ENCODE assay signal across 6 worm cellular contexts in the genomic region with DNA sequence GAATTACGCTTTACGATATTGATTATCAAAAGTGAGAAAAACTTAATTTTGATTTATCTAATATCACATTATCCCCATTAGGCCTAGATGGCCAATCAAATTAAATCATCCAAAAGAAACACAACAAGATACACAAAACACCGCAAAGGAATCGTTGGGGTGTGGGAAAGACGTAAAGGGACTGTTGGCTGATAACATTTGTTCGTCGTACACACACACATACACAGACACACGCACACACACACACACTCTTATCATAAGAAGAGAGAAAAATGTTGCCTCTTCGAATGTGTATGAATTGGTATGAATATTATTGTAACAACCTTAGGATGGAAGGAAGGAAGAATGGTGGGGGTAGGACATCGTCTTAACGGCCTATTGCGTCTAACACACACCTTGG.
TF ChIP-seq lines count a peak whose summit lies in the region.

No protein-coding gene starts in this region.

TF ChIP-seq in whole organism, L1 larva, 84 proteins besides CTCF, POLR2A, EP300 and RAD21 (continues in another document):
- TF ChIP-seq ztf-11 (tag; optimal IDR thresholded peaks at IDR 0.05; lab: Kevin White, UChicago): no peak
- peak in 1 of 2 experiments; percentile 62 for TF ChIP-seq lin-35 (GFP tag; optimal IDR thresholded peaks at IDR 0.05; lab: Kevin White, UChicago)
- TF ChIP-seq efl-1 (optimal IDR thresholded peaks at IDR 0.05; lab: Kevin White, UChicago): no peak
- TF ChIP-seq efl-1 (GFP tag; optimal IDR thresholded peaks at IDR 0.05 in 1 of 2; lab: Kevin White, UChicago): peak in 1 of 2 experiments; percentile 81
- TF ChIP-seq mep-1 (tag; optimal IDR thresholded peaks at IDR 0.05; lab: Kevin White, UChicago): peak; percentile 10
- TF ChIP-seq elt-3 (tag; optimal IDR thresholded peaks at IDR 0.05; lab: Kevin White, UChicago): peak in 4 of 6 experiments; percentile 30 to 56 (median 37)
- peak; percentile 76 for TF ChIP-seq elt-2 (tag; optimal IDR thresholded peaks at IDR 0.05; lab: Kevin White, UChicago)
- peak; percentile 42 for TF ChIP-seq blmp-1 (tag; optimal IDR thresholded peaks at IDR 0.05; lab: Kevin White, UChicago)
- peak; percentile 35 for TF ChIP-seq nhr-20 (tag; optimal IDR thresholded peaks at IDR 0.05; lab: Kevin White, UChicago)
- peak; percentile 60 for TF ChIP-seq lin-14 (GFP tag; optimal IDR thresholded peaks at IDR 0.05; lab: Kevin White, UChicago)
- no peak for TF ChIP-seq ces-1 (GFP tag; optimal IDR thresholded peaks at IDR 0.05; lab: Kevin White, UChicago)
- TF ChIP-seq snu-23 (GFP tag; optimal IDR thresholded peaks at IDR 0.05; lab: Kevin White, UChicago): peak; percentile 21
- peak; percentile 68 for TF ChIP-seq nhr-85 (tag; lab: Kevin White, UChicago)
- no peak for TF ChIP-seq ztf-4 (tag; optimal IDR thresholded peaks at IDR 0.05; lab: Kevin White, UChicago)

TF ChIP-seq in whole organism, L2 larva, 48 proteins besides CTCF, POLR2A, EP300 and RAD21:
- TF ChIP-seq sma-9 (GFP tag; optimal IDR thresholded peaks at IDR 0.05; lab: Kevin White, UChicago) (peak; percentile 44), sma-9 (tag; optimal IDR thresholded peaks at IDR 0.05; lab: Kevin White, UChicago) (no peak), alr-1 (tag; optimal IDR thresholded peaks at IDR 0.05; lab: Kevin White, UChicago) (no peak), nhr-129 (tag; optimal IDR thresholded peaks at IDR 0.05; lab: Kevin White, UChicago) (peak; percentile 36), fos-1 (tag; optimal IDR thresholded peaks at IDR 0.05; lab: Kevin White, UChicago) (peak; percentile 91), crh-2 (tag; optimal IDR thresholded peaks at IDR 0.05; lab: Kevin White, UChicago) (peak; percentile 53), F13H6.1 (tag; optimal IDR thresholded peaks at IDR 0.05; lab: Kevin White, UChicago) (peak; percentile 7), ceh-82 (tag; optimal IDR thresholded peaks at IDR 0.05; lab: Kevin White, UChicago) (no peak)

TF ChIP-seq in whole organism, L3 larva, 47 proteins besides CTCF, POLR2A, EP300 and RAD21 (continues in another document):
- no peak for TF ChIP-seq unc-39 (tag; optimal IDR thresholded peaks at IDR 0.05; lab: Kevin White, UChicago)
- no peak for TF ChIP-seq ceh-9 (tag; optimal IDR thresholded peaks at IDR 0.05; lab: Kevin White, UChicago)
- TF ChIP-seq jun-1 (tag; optimal IDR thresholded peaks at IDR 0.05; lab: Kevin White, UChicago): peak; percentile 12
- TF ChIP-seq R02D3.7 (tag; optimal IDR thresholded peaks at IDR 0.05; lab: Kevin White, UChicago): no peak
- no peak for TF ChIP-seq snpc-4 (tag; optimal IDR thresholded peaks at IDR 0.05; lab: Kevin White, UChicago)
- no peak for TF ChIP-seq lsy-12 (tag; optimal IDR thresholded peaks at IDR 0.05; lab: Kevin White, UChicago)
- no peak for TF ChIP-seq ceh-28 (tag; optimal IDR thresholded peaks at IDR 0.05; lab: Kevin White, UChicago)
- no peak for TF ChIP-seq nhr-12 (tag; optimal IDR thresholded peaks at IDR 0.05; lab: Kevin White, UChicago)
- TF ChIP-seq nhr-67 (tag; optimal IDR thresholded peaks at IDR 0.05; lab: Kevin White, UChicago): no peak
- no peak for TF ChIP-seq ZK546.5 (tag; optimal IDR thresholded peaks at IDR 0.05; lab: Kevin White, UChicago)
- TF ChIP-seq nhr-28 (tag; optimal IDR thresholded peaks at IDR 0.05; lab: Kevin White, UChicago): no peak
- TF ChIP-seq nhr-76 (tag; optimal IDR thresholded peaks at IDR 0.05; lab: Kevin White, UChicago): no peak
- TF ChIP-seq pha-4 (tag; optimal IDR thresholded peaks at IDR 0.05; lab: Kevin White, UChicago): peak; percentile 72
- TF ChIP-seq ceh-82 (tag; optimal IDR thresholded peaks at IDR 0.05; lab: Kevin White, UChicago): no peak
- TF ChIP-seq sea-2 (GFP tag; optimal IDR thresholded peaks at IDR 0.05; lab: Kevin White, UChicago): no peak
- no peak for TF ChIP-seq lin-39 (tag; optimal IDR thresholded peaks at IDR 0.05; lab: Kevin White, UChicago)
- no peak for TF ChIP-seq nhr-43 (tag; optimal IDR thresholded peaks at IDR 0.05; lab: Kevin White, UChicago; ENCODE audit: poor library complexity, severe bottlenecking)
- TF ChIP-seq aly-2 (tag; optimal IDR thresholded peaks at IDR 0.05; lab: Kevin White, UChicago): no peak

TF ChIP-seq in whole organism, L4 larva, 104 proteins besides CTCF, POLR2A, EP300 and RAD21 (continues in another document):
- TF ChIP-seq unc-39 (tag; optimal IDR thresholded peaks at IDR 0.05; lab: Kevin White, UChicago) (no peak), F37D6.2 (tag; optimal IDR thresholded peaks at IDR 0.05; lab: Kevin White, UChicago) (no peak), Y105C5A.15 (GFP tag; IDR thresholded peaks at IDR 0.05; lab: Robert Waterston, UW) (no peak), set-16 (GFP tag; IDR thresholded peaks at IDR 0.05; lab: Robert Waterston, UW) (no peak), lsy-2 (tag; optimal IDR thresholded peaks at IDR 0.05; lab: Kevin White, UChicago) (no peak), pqm-1 (tag; optimal IDR thresholded peaks at IDR 0.05; lab: Kevin White, UChicago) (peak; percentile 88), nhr-11 (tag; optimal IDR thresholded peaks at IDR 0.05; lab: Kevin White, UChicago) (no peak), dve-1 (tag; optimal IDR thresholded peaks at IDR 0.05; lab: Kevin White, UChicago; ENCODE audit: insufficient read depth) (peak; percentile 69), daf-16 (GFP tag; optimal IDR thresholded peaks at IDR 0.05; lab: Kevin White, UChicago) (no peak), daf-16 (tag; optimal IDR thresholded peaks at IDR 0.05; lab: Kevin White, UChicago) (peak; percentile 88), nhr-28 (tag; optimal IDR thresholded peaks at IDR 0.05; lab: Kevin White, UChicago) (peak; percentile 95), unc-62 (GFP tag; optimal IDR thresholded peaks at IDR 0.05 in 1 of 2; lab: Kevin White, UChicago) (peak in 1 of 2 experiments; percentile 34), unc-62 (tag; optimal IDR thresholded peaks at IDR 0.05; lab: Kevin White, UChicago) (no peak), hlh-30 (tag; optimal IDR thresholded peaks at IDR 0.05; lab: Kevin White, UChicago; ENCODE audit: insufficient read depth) (peak; percentile 56), skn-1 (tag; optimal IDR thresholded peaks at IDR 0.05; lab: Kevin White, UChicago) (no peak), nhr-77 (tag; optimal IDR thresholded peaks at IDR 0.05; lab: Kevin White, UChicago) (peak; percentile 15), nhr-6 (tag; optimal IDR thresholded peaks at IDR 0.05; lab: Kevin White, UChicago) (peak; percentile 87)

TF ChIP-seq in whole organism, late embryonic, 69 proteins besides CTCF, POLR2A, EP300 and RAD21:
- TF ChIP-seq elt-2 (tag; optimal IDR thresholded peaks at IDR 0.05; lab: Kevin White, UChicago) (peak; percentile 85), hlh-6 (tag; optimal IDR thresholded peaks at IDR 0.05; lab: Kevin White, UChicago) (no peak)

TF ChIP-seq in whole organism, young adult, 124 proteins besides CTCF, POLR2A, EP300 and RAD21:
- TF ChIP-seq nhr-80 (tag; optimal IDR thresholded peaks at IDR 0.05; lab: Kevin White, UChicago) (peak; percentile 75), aptf-2 (GFP tag; conservative IDR thresholded peaks at IDR 0.05; lab: Robert Waterston, UW) (no peak)
TF ChIP-seq in whole organism, young adult: peak in this region for 1.
